Worm (Caenorhabditis elegans) whole organism, early embryonic: Measurements from ENCODE around the gene C23G10.1.

ENCODE experiments used
- B0310.2 ChIP-seq: sonication (generic microtip); optimal IDR thresholded peaks from 2 replicates; lab custom pipeline; 2016; ENCODE audit warnings: mild to moderate bottlenecking, missing genetic modification characterization, missing compliant biosample characterization
- F13C5.2 ChIP-seq: sonication (generic microtip); optimal IDR thresholded peaks from 2 replicates; lab custom pipeline; 2017; ENCODE audit warnings: mild to moderate bottlenecking, missing genetic modification characterization, inconsistent platforms, missing compliant biosample characterization
- aly-1 ChIP-seq: sonication (generic microtip); optimal IDR thresholded peaks from 2 replicates; lab custom pipeline; 2016; ENCODE audit warnings: missing genetic modification characterization, missing compliant biosample characterization
- ama-1 ChIP-seq: fragments of 150-350 bp; optimal IDR thresholded peaks from 2 replicates; lab custom pipeline; 2014
- ceh-13 ChIP-seq: fragments of 200-800 bp; sonication (Bioruptor generic); optimal IDR thresholded peaks from 2 replicates; lab custom pipeline; 2018; ENCODE audit warnings: mild to moderate bottlenecking, missing genetic modification characterization, missing compliant biosample characterization
- ceh-36 ChIP-seq: sonication (generic microtip); optimal IDR thresholded peaks from 2 replicates; lab custom pipeline; 2016; ENCODE audit warnings: missing genetic modification characterization, inconsistent platforms, missing compliant biosample characterization
- ets-7 ChIP-seq: sonication (generic microtip); optimal IDR thresholded peaks from 2 replicates; lab custom pipeline; 2016; ENCODE audit warnings: missing genotype, missing genetic modification characterization, missing compliant biosample characterization
- flt-1 ChIP-seq: fragments of 200-800 bp; sonication (Bioruptor generic); IDR thresholded peaks from 2 replicates; pipeline ENCODE4 v1.3.6; 2022; ENCODE audit warnings: missing genetic modification characterization, missing compliant biosample characterization
- hmbx-1 ChIP-seq: sonication (generic microtip); optimal IDR thresholded peaks from 2 replicates; lab custom pipeline; 2016; ENCODE audit warnings: mild to moderate bottlenecking, missing genetic modification characterization, missing compliant biosample characterization
- hmg-4 ChIP-seq: fragments of 200-800 bp; sonication (Bioruptor generic); optimal IDR thresholded peaks from 2 replicates; lab custom pipeline; 2018; ENCODE audit warnings: mild to moderate bottlenecking, missing genetic modification characterization, missing compliant biosample characterization
- hnd-1 ChIP-seq: sonication (generic microtip); optimal IDR thresholded peaks from 2 replicates; lab custom pipeline; 2016; ENCODE audit warnings: missing genetic modification characterization, missing compliant biosample characterization
- pes-1 ChIP-seq: fragments of 200-800 bp; sonication (Bioruptor generic); IDR thresholded peaks from 2 replicates; pipeline ENCODE4 v1.3.6; 2022; ENCODE audit warnings: missing genetic modification reagents, missing genetic modification characterization, missing compliant biosample characterization
- scrt-1 ChIP-seq: fragments of 200-800 bp; sonication (Bioruptor generic); IDR thresholded peaks from 2 replicates; pipeline ENCODE4 v1.3.6; 2022; ENCODE audit warnings: missing genetic modification characterization, missing compliant biosample characterization
- sea-1 ChIP-seq: fragments of 200-800 bp; sonication (Bioruptor generic); conservative IDR thresholded peaks from 2 replicates; pipeline ENCODE4 v1.3.6; 2022; ENCODE audit warnings: missing genetic modification characterization, missing compliant biosample characterization
- tbx-11 ChIP-seq: fragments of 200-800 bp; sonication (Bioruptor generic); IDR thresholded peaks from 2 replicates; pipeline ENCODE4 v1.3.6; 2022; ENCODE audit warnings: missing genetic modification characterization, missing compliant biosample characterization
- tbx-37 ChIP-seq: fragments of 200-800 bp; sonication (Bioruptor generic); conservative IDR thresholded peaks from 2 replicates; pipeline ENCODE4 v1.3.6; 2022; ENCODE audit warnings: missing genetic modification reagents, missing genetic modification characterization, missing compliant biosample characterization
- tra-4 ChIP-seq: sonication (generic microtip); optimal IDR thresholded peaks from 2 replicates; lab custom pipeline; 2017; ENCODE audit warnings: missing genetic modification characterization, missing compliant biosample characterization

The C23G10.1 gene

ce11 chrIII:6170038-6170437, 39.0 kb upstream of the C23G10.1 start:
- TF ChIP-seq ets-7 (tag; lab: Kevin White, UChicago) (no peak), tbx-37 (GFP tag; lab: Robert Waterston, UW) (no peak), tra-4 (tag; lab: Kevin White, UChicago) (no peak), ama-1 (lab: Kevin White, UChicago) (no peak), sea-1 (GFP tag; lab: Robert Waterston, UW) (no peak), F13C5.2 (tag; lab: Kevin White, UChicago) (peak; percentile 12), tbx-11 (GFP tag; lab: Robert Waterston, UW) (no peak)

ce11 chrIII:6173020-6173597, 36.0 kb upstream of the C23G10.1 start, which contains the start of the genes abcf-3 and F42A10.5:
TSS of gene abcf-3 (plus strand) at chrIII:6173403.
TSS of gene F42A10.5 (minus strand) at chrIII:6173477.
- TF ChIP-seq tbx-11 (GFP tag; lab: Robert Waterston, UW) (no peak), ceh-13 (GFP tag; lab: Kevin White, UChicago) (no peak), aly-1 (tag; lab: Kevin White, UChicago) (no peak), pes-1 (GFP tag; lab: Robert Waterston, UW) (no peak), tra-4 (tag; lab: Kevin White, UChicago) (no peak), hmbx-1 (tag; lab: Kevin White, UChicago) (no peak), sea-1 (GFP tag; lab: Robert Waterston, UW) (no peak), scrt-1 (GFP tag; lab: Robert Waterston, UW) (no peak), tbx-37 (GFP tag; lab: Robert Waterston, UW) (no peak), B0310.2 (tag; lab: Kevin White, UChicago) (no peak)

- TF ChIP-seq aly-1 (tag; lab: Kevin White, UChicago) (no peak), hnd-1 (tag; lab: Kevin White, UChicago) (no peak), sea-1 (GFP tag; lab: Robert Waterston, UW) (no peak), hmbx-1 (tag; lab: Kevin White, UChicago) (no peak), ets-7 (tag; lab: Kevin White, UChicago) (no peak), tbx-11 (GFP tag; lab: Robert Waterston, UW) (no peak), ceh-36 (no peak)
Observed at ce11 chrIII:6176172-6176571, 32.9 kb upstream of the C23G10.1 start.

- TF ChIP-seq ceh-13 (GFP tag; lab: Kevin White, UChicago), result no peak
- TF ChIP-seq pes-1 (GFP tag; lab: Robert Waterston, UW), result no peak
- TF ChIP-seq sea-1 (GFP tag; lab: Robert Waterston, UW), result no peak
- no peak for TF ChIP-seq ceh-36
- TF ChIP-seq ama-1 (lab: Kevin White, UChicago), result no peak
- TF ChIP-seq hnd-1 (tag; lab: Kevin White, UChicago), result no peak
- TF ChIP-seq B0310.2 (tag; lab: Kevin White, UChicago), result no peak
- no peak for TF ChIP-seq hmg-4 (GFP tag; lab: Kevin White, UChicago)
- TF ChIP-seq hmbx-1 (tag; lab: Kevin White, UChicago), result no peak
- no peak for TF ChIP-seq tbx-11 (GFP tag; lab: Robert Waterston, UW)
- TF ChIP-seq flt-1 (GFP tag; lab: Robert Waterston, UW), result no peak
- no peak for TF ChIP-seq tra-4 (tag; lab: Kevin White, UChicago)
- no peak for TF ChIP-seq aly-1 (tag; lab: Kevin White, UChicago)
- TF ChIP-seq F13C5.2 (tag; lab: Kevin White, UChicago), result no peak
- TF ChIP-seq tbx-37 (GFP tag; lab: Robert Waterston, UW), result no peak
- TF ChIP-seq ets-7 (tag; lab: Kevin White, UChicago), result no peak
- TF ChIP-seq scrt-1 (GFP tag; lab: Robert Waterston, UW), result no peak
Observed at ce11 chrIII:6176761-6177160, 32.3 kb upstream of the C23G10.1 start, which contains the start of gene F42A10.6. TSS of gene F42A10.6 (minus strand) at chrIII:6176861.

ce11 chrIII:6177631-6178030, 31.5 kb upstream of the C23G10.1 start:
- no peak for TF ChIP-seq hnd-1 (tag; lab: Kevin White, UChicago)
- no peak for TF ChIP-seq tra-4 (tag; lab: Kevin White, UChicago)
- TF ChIP-seq pes-1 (GFP tag; lab: Robert Waterston, UW), result no peak
- TF ChIP-seq hmbx-1 (tag; lab: Kevin White, UChicago), result no peak
- TF ChIP-seq sea-1 (GFP tag; lab: Robert Waterston, UW), result no peak
- no peak for TF ChIP-seq flt-1 (GFP tag; lab: Robert Waterston, UW)

ce11 chrIII:6178586-6178985, 30.5 kb upstream of the C23G10.1 start, which contains the start of gene F42A10.7:
TSS of gene F42A10.7 (minus strand) at chrIII:6178686.
- TF ChIP-seq tra-4 (tag; lab: Kevin White, UChicago), result no peak
- no peak for TF ChIP-seq sea-1 (GFP tag; lab: Robert Waterston, UW)
- TF ChIP-seq pes-1 (GFP tag; lab: Robert Waterston, UW), result no peak
- no peak for TF ChIP-seq hmbx-1 (tag; lab: Kevin White, UChicago)
- no peak for TF ChIP-seq aly-1 (tag; lab: Kevin White, UChicago)

ce11 chrIII:6179062-6179461, 30.0 kb upstream of the C23G10.1 start:
- TF ChIP-seq ets-7 (tag; lab: Kevin White, UChicago) (no peak), ceh-36 (no peak), hnd-1 (tag; lab: Kevin White, UChicago) (no peak), tbx-37 (GFP tag; lab: Robert Waterston, UW) (no peak), sea-1 (GFP tag; lab: Robert Waterston, UW) (no peak), hmg-4 (GFP tag; lab: Kevin White, UChicago) (no peak)
